Worm (Caenorhabditis elegans): ENCODE data around the gene K09E2.3.

Gene K09E2.3

DNA sequence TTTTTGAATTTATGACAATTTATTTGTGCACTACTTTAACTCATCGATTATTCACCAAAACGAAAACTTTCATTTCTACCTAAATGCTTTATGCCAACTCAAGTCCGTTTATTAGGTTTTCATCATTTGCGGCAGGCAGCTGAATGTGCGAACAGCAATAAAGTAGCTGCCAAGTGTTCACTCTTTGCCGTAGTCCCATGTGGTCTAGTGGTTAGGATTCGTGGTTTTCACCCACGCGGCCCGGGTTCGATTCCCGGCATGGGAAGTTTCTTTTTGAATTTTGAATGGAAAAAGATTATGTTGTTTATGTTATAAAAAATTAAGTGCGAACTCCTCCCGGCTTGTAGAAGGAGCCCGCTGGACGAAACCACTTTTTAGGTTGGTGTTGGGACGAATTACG is 26.6 kb upstream of the K09E2.3 start:
- peak; percentile 70 for TF ChIP-seq hnd-1 (tag; optimal IDR thresholded peaks at IDR 0.05)
- TF ChIP-seq tbx-37 (GFP tag; conservative IDR thresholded peaks at IDR 0.05) = peak; percentile 80
- peak; percentile 66 for TF ChIP-seq tra-4 (tag; optimal IDR thresholded peaks at IDR 0.05)
- peak; percentile 85 for TF ChIP-seq ceh-36 (tag; optimal IDR thresholded peaks at IDR 0.05)
- TF ChIP-seq B0310.2 (tag; optimal IDR thresholded peaks at IDR 0.05) = peak; percentile 71
- TF ChIP-seq ceh-13 (GFP tag; optimal IDR thresholded peaks at IDR 0.05) = peak; percentile 76
- no peak for TF ChIP-seq ama-1 (optimal IDR thresholded peaks at IDR 0.05)
- peak; percentile 43 for TF ChIP-seq hmbx-1 (tag; optimal IDR thresholded peaks at IDR 0.05)
- peak; percentile 89 for TF ChIP-seq hmg-4 (GFP tag; optimal IDR thresholded peaks at IDR 0.05)
- TF ChIP-seq aly-1 (tag; optimal IDR thresholded peaks at IDR 0.05) = peak; percentile 89
- TF ChIP-seq sea-1 (GFP tag; conservative IDR thresholded peaks at IDR 0.05) = peak; percentile 93
- peak; percentile 39 for TF ChIP-seq ets-7 (tag; optimal IDR thresholded peaks at IDR 0.05)
- TF ChIP-seq flt-1 (GFP tag; IDR thresholded peaks at IDR 0.05) = peak; percentile 91
- peak; percentile 89 for TF ChIP-seq tbx-11 (GFP tag; IDR thresholded peaks at IDR 0.05)
- peak; percentile 81 for TF ChIP-seq F13C5.2 (tag; optimal IDR thresholded peaks at IDR 0.05)
- peak; percentile 92 for TF ChIP-seq pes-1 (GFP tag; IDR thresholded peaks at IDR 0.05)
- peak; percentile 89 for TF ChIP-seq scrt-1 (GFP tag; IDR thresholded peaks at IDR 0.05)

DNA sequence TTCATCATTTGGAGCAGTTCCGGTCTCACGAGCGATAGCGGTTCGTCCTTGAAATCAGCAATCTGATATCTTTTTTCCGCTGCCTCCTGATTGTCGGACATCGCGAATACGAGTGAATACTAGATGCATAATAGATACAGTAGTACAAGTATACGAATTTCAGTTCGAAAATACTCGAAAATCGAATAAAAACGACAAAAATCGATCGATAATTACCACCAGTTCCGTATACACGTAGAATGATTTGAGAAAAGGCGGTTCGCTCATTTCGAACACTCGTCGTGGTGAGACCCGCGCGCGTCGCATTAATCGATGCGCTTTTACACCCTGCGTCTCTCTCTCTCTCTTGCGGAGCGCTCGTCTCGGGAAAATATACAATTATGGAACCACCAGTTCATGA is 25.9 kb upstream of the K09E2.3 start, which contains the start of gene F12D9.2:
Gene F12D9.2 (minus strand): TSS at position 101 of the 400 bp plus-strand sequence.
- no peak for TF ChIP-seq ceh-13 (GFP tag; optimal IDR thresholded peaks at IDR 0.05)
- TF ChIP-seq hnd-1 (tag; optimal IDR thresholded peaks at IDR 0.05) = no peak
- TF ChIP-seq aly-1 (tag; optimal IDR thresholded peaks at IDR 0.05) = no peak
- TF ChIP-seq ama-1 (optimal IDR thresholded peaks at IDR 0.05) = no peak
- TF ChIP-seq pes-1 (GFP tag; IDR thresholded peaks at IDR 0.05) = no peak
- no peak for TF ChIP-seq flt-1 (GFP tag; IDR thresholded peaks at IDR 0.05)
- TF ChIP-seq hmbx-1 (tag; optimal IDR thresholded peaks at IDR 0.05) = no peak
- TF ChIP-seq F13C5.2 (tag; optimal IDR thresholded peaks at IDR 0.05) = no peak
- no peak for TF ChIP-seq sea-1 (GFP tag; conservative IDR thresholded peaks at IDR 0.05)
- no peak for TF ChIP-seq tbx-37 (GFP tag; conservative IDR thresholded peaks at IDR 0.05)
- TF ChIP-seq B0310.2 (tag; optimal IDR thresholded peaks at IDR 0.05) = no peak
- no peak for TF ChIP-seq tra-4 (tag; optimal IDR thresholded peaks at IDR 0.05)
- no peak for TF ChIP-seq hmg-4 (GFP tag; optimal IDR thresholded peaks at IDR 0.05)
- TF ChIP-seq tbx-11 (GFP tag; IDR thresholded peaks at IDR 0.05) = no peak

DNA sequence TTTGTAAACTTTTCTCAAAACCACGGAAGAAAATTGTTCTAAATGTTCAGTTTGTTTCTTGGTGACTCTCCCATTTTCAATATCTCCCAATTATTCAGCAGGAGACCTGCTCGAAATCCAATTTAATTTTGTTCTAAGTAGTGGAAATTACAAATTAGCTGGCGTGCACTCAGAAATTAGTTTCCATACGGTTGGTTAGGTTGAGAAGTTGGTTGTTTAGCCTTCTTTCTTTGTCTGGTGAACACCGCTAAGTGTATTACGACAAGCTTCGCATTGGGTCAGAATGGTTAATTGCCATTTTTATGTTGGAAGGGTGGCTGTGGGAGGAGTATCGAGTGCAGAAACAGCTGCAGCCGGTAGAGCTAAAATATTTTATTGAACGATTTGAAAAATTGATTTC is 24.3 kb upstream of the K09E2.3 start:
- TF ChIP-seq tbx-11 (GFP tag; IDR thresholded peaks at IDR 0.05) = no peak
- no peak for TF ChIP-seq B0310.2 (tag; optimal IDR thresholded peaks at IDR 0.05)
- no peak for TF ChIP-seq ceh-36 (tag; optimal IDR thresholded peaks at IDR 0.05)
- no peak for TF ChIP-seq scrt-1 (GFP tag; IDR thresholded peaks at IDR 0.05)
- TF ChIP-seq sea-1 (GFP tag; conservative IDR thresholded peaks at IDR 0.05) = no peak
- TF ChIP-seq ama-1 (optimal IDR thresholded peaks at IDR 0.05) = no peak

DNA sequence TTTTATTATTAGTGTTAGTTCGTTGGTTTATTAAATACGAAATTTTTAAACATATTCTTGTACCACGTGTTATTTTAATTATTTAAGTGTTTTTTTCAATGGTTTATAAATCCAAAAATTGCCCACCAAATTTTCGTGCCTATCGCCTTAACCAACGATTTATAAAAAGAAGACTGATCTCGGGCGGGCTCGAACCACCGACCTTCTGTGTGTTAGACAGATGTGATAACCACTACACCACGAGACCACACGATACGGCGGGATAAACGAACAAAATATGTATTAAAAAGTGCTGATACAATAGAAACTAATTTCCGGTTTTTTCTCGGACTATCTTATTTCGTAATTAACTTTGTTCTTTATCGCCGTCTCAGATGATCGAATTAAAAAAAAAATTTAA is 22.3 kb upstream of the K09E2.3 start:
- TF ChIP-seq tbx-11 (GFP tag; IDR thresholded peaks at IDR 0.05) (no peak), pes-1 (GFP tag; IDR thresholded peaks at IDR 0.05) (peak; percentile 77), ceh-13 (GFP tag; optimal IDR thresholded peaks at IDR 0.05) (peak; percentile 35)

DNA sequence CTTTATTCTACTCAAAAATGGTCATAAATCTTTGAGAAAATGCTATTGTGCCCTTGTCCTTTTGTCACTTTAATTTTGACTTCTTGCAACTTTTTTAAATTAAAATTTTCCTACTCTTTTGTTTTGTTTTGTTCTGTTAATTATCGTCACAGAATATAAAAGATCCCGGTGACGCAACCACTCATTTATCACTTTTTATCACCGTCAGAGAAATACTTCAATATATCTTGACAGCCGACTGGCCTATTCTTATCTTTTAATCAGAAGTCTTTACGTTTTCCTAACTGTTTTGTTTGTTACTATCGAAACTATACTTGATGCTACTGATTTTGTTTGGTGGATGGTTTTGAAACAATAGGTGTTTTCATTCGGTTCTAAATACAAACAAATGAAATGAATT is 16.9 kb upstream of the K09E2.3 start:
- TF ChIP-seq hmg-4 (GFP tag; optimal IDR thresholded peaks at IDR 0.05) = no peak
- no peak for TF ChIP-seq ceh-36 (tag; optimal IDR thresholded peaks at IDR 0.05)
- TF ChIP-seq aly-1 (tag; optimal IDR thresholded peaks at IDR 0.05) = no peak
- no peak for TF ChIP-seq ets-7 (tag; optimal IDR thresholded peaks at IDR 0.05)
- TF ChIP-seq B0310.2 (tag; optimal IDR thresholded peaks at IDR 0.05) = no peak
- TF ChIP-seq ceh-13 (GFP tag; optimal IDR thresholded peaks at IDR 0.05) = no peak
- TF ChIP-seq sea-1 (GFP tag; conservative IDR thresholded peaks at IDR 0.05) = no peak
- TF ChIP-seq pes-1 (GFP tag; IDR thresholded peaks at IDR 0.05) = no peak
- no peak for TF ChIP-seq tbx-37 (GFP tag; conservative IDR thresholded peaks at IDR 0.05)
- no peak for TF ChIP-seq F13C5.2 (tag; optimal IDR thresholded peaks at IDR 0.05)
- no peak for TF ChIP-seq tra-4 (tag; optimal IDR thresholded peaks at IDR 0.05)
- no peak for TF ChIP-seq tbx-11 (GFP tag; IDR thresholded peaks at IDR 0.05)
- no peak for TF ChIP-seq scrt-1 (GFP tag; IDR thresholded peaks at IDR 0.05)
- TF ChIP-seq flt-1 (GFP tag; IDR thresholded peaks at IDR 0.05) = no peak
- no peak for TF ChIP-seq ama-1 (optimal IDR thresholded peaks at IDR 0.05)
- no peak for TF ChIP-seq hmbx-1 (tag; optimal IDR thresholded peaks at IDR 0.05)
- TF ChIP-seq hnd-1 (tag; optimal IDR thresholded peaks at IDR 0.05) = no peak

DNA sequence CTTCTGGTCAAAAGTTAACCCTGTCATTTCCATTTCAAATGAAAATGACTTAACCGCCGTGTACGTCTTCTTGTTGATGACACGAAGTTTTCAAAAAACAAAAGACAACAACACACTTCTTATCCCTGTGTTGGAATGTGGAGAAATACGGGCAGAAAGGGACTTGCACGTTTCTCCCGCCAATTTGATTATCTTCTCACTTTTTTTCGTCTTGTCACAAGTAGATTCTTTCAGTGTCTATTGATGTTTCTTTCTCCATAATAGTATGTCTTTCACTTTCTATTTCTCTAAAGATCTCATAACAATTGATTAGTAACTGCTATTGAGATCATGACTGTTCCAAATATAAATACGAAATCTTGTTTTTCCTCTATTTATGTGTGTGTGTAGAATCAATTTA is 13.4 kb upstream of the K09E2.3 start:
- no peak for TF ChIP-seq F13C5.2 (tag; optimal IDR thresholded peaks at IDR 0.05)
- no peak for TF ChIP-seq hmg-4 (GFP tag; optimal IDR thresholded peaks at IDR 0.05)
- TF ChIP-seq ceh-13 (GFP tag; optimal IDR thresholded peaks at IDR 0.05) = no peak
- no peak for TF ChIP-seq ets-7 (tag; optimal IDR thresholded peaks at IDR 0.05)
- TF ChIP-seq tbx-37 (GFP tag; conservative IDR thresholded peaks at IDR 0.05) = no peak
- no peak for TF ChIP-seq tra-4 (tag; optimal IDR thresholded peaks at IDR 0.05)
- TF ChIP-seq ceh-36 (tag; optimal IDR thresholded peaks at IDR 0.05) = no peak
- no peak for TF ChIP-seq hmbx-1 (tag; optimal IDR thresholded peaks at IDR 0.05)
- TF ChIP-seq flt-1 (GFP tag; IDR thresholded peaks at IDR 0.05) = no peak
- no peak for TF ChIP-seq hnd-1 (tag; optimal IDR thresholded peaks at IDR 0.05)
- no peak for TF ChIP-seq tbx-11 (GFP tag; IDR thresholded peaks at IDR 0.05)
- no peak for TF ChIP-seq B0310.2 (tag; optimal IDR thresholded peaks at IDR 0.05)
- TF ChIP-seq sea-1 (GFP tag; conservative IDR thresholded peaks at IDR 0.05) = no peak
- no peak for TF ChIP-seq ama-1 (optimal IDR thresholded peaks at IDR 0.05)
- TF ChIP-seq scrt-1 (GFP tag; IDR thresholded peaks at IDR 0.05) = no peak
- TF ChIP-seq aly-1 (tag; optimal IDR thresholded peaks at IDR 0.05) = no peak

DNA sequence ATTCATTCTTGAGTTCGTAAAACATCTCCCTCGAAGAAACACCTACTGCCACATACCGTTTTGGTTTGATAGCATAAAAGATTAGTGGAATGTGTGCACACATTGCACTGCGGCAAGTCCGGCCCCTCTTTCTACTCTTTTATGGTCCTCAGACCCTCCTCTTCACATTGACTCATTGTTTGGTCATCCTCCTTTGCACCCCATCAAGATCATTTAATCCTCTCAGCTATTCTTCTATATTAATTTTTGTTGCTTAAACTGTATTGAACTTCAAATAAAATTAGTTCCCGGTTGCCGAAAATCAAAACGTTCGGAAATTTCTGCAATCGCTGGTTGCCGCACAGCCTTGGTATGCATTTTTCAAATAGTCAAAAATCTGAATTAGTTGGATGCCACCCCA is 12.6 kb upstream of the K09E2.3 start, which contains the start of gene rig-1:
Gene rig-1 (plus strand): TSS at position 301 of the 400 bp plus-strand sequence.
- TF ChIP-seq sea-1 (GFP tag; conservative IDR thresholded peaks at IDR 0.05) = no peak
- TF ChIP-seq flt-1 (GFP tag; IDR thresholded peaks at IDR 0.05) = no peak
- TF ChIP-seq scrt-1 (GFP tag; IDR thresholded peaks at IDR 0.05) = no peak
- no peak for TF ChIP-seq hnd-1 (tag; optimal IDR thresholded peaks at IDR 0.05)
- no peak for TF ChIP-seq tbx-11 (GFP tag; IDR thresholded peaks at IDR 0.05)
- TF ChIP-seq B0310.2 (tag; optimal IDR thresholded peaks at IDR 0.05) = no peak
- no peak for TF ChIP-seq hmbx-1 (tag; optimal IDR thresholded peaks at IDR 0.05)
